Worm (Caenorhabditis elegans) whole organism, L3 larva: Measurements from ENCODE around the gene uvs-1.

Source experiments
- R02D3.7 ChIP-seq: fragments of 150-350 bp; optimal IDR thresholded peaks from 2 replicates; lab custom pipeline; 2014; ENCODE audit warnings: missing biosample characterization, missing genetic modification characterization
- ZK546.5 ChIP-seq: sonication (generic microtip); optimal IDR thresholded peaks from 2 replicates; lab custom pipeline; 2017; ENCODE audit warnings: missing biosample characterization, missing genetic modification characterization
- ceh-16 ChIP-seq: sonication (generic microtip); optimal IDR thresholded peaks from 2 replicates; lab custom pipeline; 2017; ENCODE audit warnings: missing biosample characterization, missing genetic modification characterization
- ceh-28 ChIP-seq: fragments of 150-350 bp; optimal IDR thresholded peaks from 2 replicates; lab custom pipeline; 2014; ENCODE audit warnings: missing biosample characterization, missing genetic modification reagents, missing genetic modification characterization
- ceh-82 ChIP-seq: fragments of 150-350 bp; optimal IDR thresholded peaks from 2 replicates; lab custom pipeline; 2014; ENCODE audit warnings: missing biosample characterization, missing genetic modification characterization
- ceh-9 ChIP-seq: sonication (generic microtip); optimal IDR thresholded peaks from 2 replicates; lab custom pipeline; 2018; ENCODE audit warnings: missing biosample characterization, missing genetic modification characterization
- daf-12 ChIP-seq: fragments of 150-350 bp; optimal IDR thresholded peaks from 2 replicates; lab custom pipeline; 2014; ENCODE audit warnings: missing biosample characterization, missing genetic modification reagents, missing genetic modification characterization
- egl-27 ChIP-seq: sonication (generic microtip); optimal IDR thresholded peaks from 4 replicates; lab custom pipeline; 2017; ENCODE audit warnings: missing biosample characterization, missing genetic modification reagents, missing genetic modification characterization
- elt-1 ChIP-seq: fragments of 150-350 bp; optimal IDR thresholded peaks from 2 replicates; lab custom pipeline; 2014; ENCODE audit warnings: missing biosample characterization, missing genetic modification characterization
- elt-2 ChIP-seq: sonication (generic microtip); optimal IDR thresholded peaks from 2 replicates; lab custom pipeline; 2016; ENCODE audit warnings: missing genetic modification reagents, mild to moderate bottlenecking, missing genetic modification characterization, missing compliant biosample characterization
- elt-3 ChIP-seq, 3 experiments: fragments of 150-350 bp in 1 of 3; sonication (generic microtip) in 2 of 3; optimal IDR thresholded peaks; 2 replicates in 2 of 3; 4 replicates in 1 of 3; lab custom pipeline; 2014 to 2017; ENCODE audit warnings: missing biosample characterization in 3 of 3, missing genetic modification characterization in 3 of 3
- eor-1 ChIP-seq, 2 experiments: fragments of 150-350 bp; optimal IDR thresholded peaks; 2 replicates each; lab custom pipeline; 2014 to 2018; ENCODE audit warnings: missing biosample characterization in 2 of 2, missing genetic modification characterization in 2 of 2
- fkh-10 ChIP-seq: sonication (generic microtip); optimal IDR thresholded peaks from 2 replicates; lab custom pipeline; 2017; ENCODE audit warnings: missing biosample characterization, missing genetic modification reagents, missing genetic modification characterization
- fkh-2 ChIP-seq: fragments of 150-350 bp; optimal IDR thresholded peaks from 2 replicates; lab custom pipeline; 2014; ENCODE audit warnings: missing biosample characterization, missing genetic modification reagents, missing genetic modification characterization
- fos-1 ChIP-seq: fragments of 150-350 bp; optimal IDR thresholded peaks from 2 replicates; lab custom pipeline; 2014; ENCODE audit warnings: missing biosample characterization, missing genetic modification characterization
- jun-1 ChIP-seq: fragments of 150-350 bp; optimal IDR thresholded peaks from 2 replicates; lab custom pipeline; 2014; ENCODE audit warnings: missing biosample characterization, missing genetic modification reagents, missing genetic modification characterization
- lin-15B ChIP-seq: fragments of 150-350 bp; optimal IDR thresholded peaks from 2 replicates; lab custom pipeline; 2014; ENCODE audit warnings: missing biosample characterization, missing genetic modification characterization
- lin-39 ChIP-seq: fragments of 150-350 bp; optimal IDR thresholded peaks from 2 replicates; lab custom pipeline; 2018; ENCODE audit warnings: missing biosample characterization, missing genetic modification reagents, missing genetic modification characterization
- lsy-12 ChIP-seq: sonication (generic microtip); optimal IDR thresholded peaks from 2 replicates; lab custom pipeline; 2016; ENCODE audit warnings: mild to moderate bottlenecking, missing genetic modification characterization, missing compliant biosample characterization
- mml-1 ChIP-seq: fragments of 150-350 bp; sonication (generic microtip); optimal IDR thresholded peaks from 3 replicates; lab custom pipeline; 2014; ENCODE audit warnings: missing biosample characterization, missing genetic modification characterization
- nhr-12 ChIP-seq: fragments of 150-350 bp; optimal IDR thresholded peaks from 2 replicates; lab custom pipeline; 2014; ENCODE audit warnings: missing biosample characterization, missing genetic modification characterization
- nhr-23 ChIP-seq: fragments of 150-350 bp; optimal IDR thresholded peaks from 2 replicates; lab custom pipeline; 2014; ENCODE audit warnings: missing biosample characterization, missing genetic modification reagents, missing genetic modification characterization
- nhr-237 ChIP-seq: fragments of 150-350 bp; optimal IDR thresholded peaks from 2 replicates; lab custom pipeline; 2014; ENCODE audit warnings: missing biosample characterization, missing genetic modification characterization
- nhr-25 ChIP-seq: sonication (generic microtip); optimal IDR thresholded peaks from 2 replicates; lab custom pipeline; 2017; ENCODE audit warnings: missing biosample characterization, missing genetic modification characterization
- nhr-28 ChIP-seq: fragments of 150-350 bp; optimal IDR thresholded peaks from 2 replicates; lab custom pipeline; 2014; ENCODE audit warnings: missing biosample characterization, missing genetic modification characterization
- nhr-67 ChIP-seq: fragments of 150-350 bp; optimal IDR thresholded peaks from 2 replicates; lab custom pipeline; 2014; ENCODE audit warnings: missing biosample characterization, missing genetic modification characterization
- nhr-76 ChIP-seq: fragments of 150-350 bp; sonication (generic microtip); optimal IDR thresholded peaks from 5 replicates; lab custom pipeline; 2014; ENCODE audit warnings: missing biosample characterization, missing genetic modification characterization
- nhr-77 ChIP-seq: fragments of 150-350 bp; optimal IDR thresholded peaks from 2 replicates; lab custom pipeline; 2014; ENCODE audit warnings: missing biosample characterization, missing genetic modification characterization
- pha-4 ChIP-seq: fragments of 150-350 bp; optimal IDR thresholded peaks from 2 replicates; lab custom pipeline; 2014; ENCODE audit warnings: missing biosample characterization, missing genetic modification reagents, missing genetic modification characterization
- unc-39 ChIP-seq: sonication (generic microtip); optimal IDR thresholded peaks from 4 replicates; lab custom pipeline; 2017; ENCODE audit warnings: missing biosample characterization, missing genetic modification characterization
- unc-62 ChIP-seq: fragments of 150-350 bp; sonication (generic microtip); optimal IDR thresholded peaks from 4 replicates; lab custom pipeline; 2014; ENCODE audit warnings: missing biosample characterization, missing genetic modification reagents, missing genetic modification characterization
- ztf-4 ChIP-seq: fragments of 150-350 bp; optimal IDR thresholded peaks from 2 replicates; lab custom pipeline; 2014; ENCODE audit warnings: missing biosample characterization, missing genetic modification characterization

uvs-1 gene

ce11 chrV:7842228-7842627, 38.2 kb upstream of the uvs-1 start, which contains the start of gene grd-8:
TSS of gene grd-8 (plus strand) at chrV:7842528.
- TF ChIP-seq ztf-4 (tag; lab: Kevin White, UChicago) = no peak
- TF ChIP-seq fos-1 (tag; lab: Kevin White, UChicago) = no peak
- no peak for TF ChIP-seq nhr-67 (tag; lab: Kevin White, UChicago)
- no peak for TF ChIP-seq unc-62
- no peak for TF ChIP-seq nhr-28 (tag; lab: Kevin White, UChicago)
- no peak for TF ChIP-seq nhr-25 (tag; lab: Kevin White, UChicago)
- no peak for TF ChIP-seq mml-1 (tag; lab: Kevin White, UChicago)
- TF ChIP-seq daf-12 (tag; lab: Kevin White, UChicago) = no peak
- no peak for TF ChIP-seq R02D3.7 (tag; lab: Kevin White, UChicago)
- TF ChIP-seq fkh-10 (GFP tag; lab: Kevin White, UChicago) = no peak
- TF ChIP-seq nhr-12 = no peak
- TF ChIP-seq ceh-82 (tag; lab: Kevin White, UChicago) = no peak

- TF ChIP-seq elt-1 (no peak), pha-4 (peak; percentile 78)
Measured at ce11 chrV:7839485-7839884, 35.5 kb upstream of the uvs-1 start, which contains the start of gene C37C3.12. TSS of gene C37C3.12 (minus strand) at chrV:7839585.

- TF ChIP-seq pha-4 = peak; percentile 50
- no peak for TF ChIP-seq elt-2
Measured at ce11 chrV:7837809-7838208, 33.8 kb upstream of the uvs-1 start, which contains the start of gene ttr-33. TSS of gene ttr-33 (minus strand) at chrV:7837909.

- no peak for TF ChIP-seq unc-39
- TF ChIP-seq ztf-4 (tag; lab: Kevin White, UChicago) = no peak
- TF ChIP-seq nhr-23 (tag; lab: Kevin White, UChicago) = peak; percentile 71
- peak in 2 of 3 experiments; percentile 29 to 50 for TF ChIP-seq elt-3 (tag; optimal IDR thresholded peaks at IDR 0.05; lab: Kevin White, UChicago)
- TF ChIP-seq, all 47 proteins: peak for 2
Measured at ce11 chrV:7836911-7837310, 32.9 kb upstream of the uvs-1 start, which contains the start of gene txt-5. TSS of gene txt-5 (minus strand) at chrV:7837134.

- TF ChIP-seq elt-1 (no peak), nhr-77 (tag; lab: Kevin White, UChicago) (no peak), daf-12 (tag; lab: Kevin White, UChicago) (no peak), elt-2 (no peak), jun-1 (tag; lab: Kevin White, UChicago) (no peak), ceh-16 (tag; lab: Kevin White, UChicago) (no peak), nhr-237 (no peak), ZK546.5 (tag; lab: Kevin White, UChicago) (no peak), nhr-28 (tag; lab: Kevin White, UChicago) (no peak), nhr-23 (tag; lab: Kevin White, UChicago) (no peak), eor-1 (tag; optimal IDR thresholded peaks at IDR 0.05; lab: Kevin White, UChicago) (no peak), egl-27 (tag; lab: Kevin White, UChicago) (no peak)
Measured at ce11 chrV:7830952-7831351, 26.9 kb upstream of the uvs-1 start.

- TF ChIP-seq jun-1 (tag; lab: Kevin White, UChicago) (no peak), nhr-77 (tag; lab: Kevin White, UChicago) (no peak), ceh-82 (tag; lab: Kevin White, UChicago) (no peak), ceh-28 (tag; lab: Kevin White, UChicago) (no peak), fkh-2 (tag; lab: Kevin White, UChicago) (no peak), eor-1 (tag; optimal IDR thresholded peaks at IDR 0.05; lab: Kevin White, UChicago) (no peak), nhr-12 (no peak), mml-1 (tag; lab: Kevin White, UChicago) (no peak), lsy-12 (tag; lab: Kevin White, UChicago) (no peak), R02D3.7 (tag; lab: Kevin White, UChicago) (no peak), ceh-9 (tag; lab: Kevin White, UChicago) (no peak), lin-15B (tag; lab: Kevin White, UChicago) (no peak), nhr-237 (no peak)
Measured at ce11 chrV:7826917-7827316, 22.9 kb upstream of the uvs-1 start, which contains the start of gene mig-6. TSS of gene mig-6 (plus strand) at chrV:7827217.

- TF ChIP-seq pha-4 = no peak
- no peak for TF ChIP-seq nhr-76 (tag; lab: Kevin White, UChicago)
- no peak for TF ChIP-seq lin-39 (tag; lab: Kevin White, UChicago)
- TF ChIP-seq nhr-12 = no peak
- TF ChIP-seq unc-39 = no peak
- TF ChIP-seq fkh-2 (tag; lab: Kevin White, UChicago) = no peak
- no peak for TF ChIP-seq nhr-237
- no peak for TF ChIP-seq mml-1 (tag; lab: Kevin White, UChicago)
- TF ChIP-seq egl-27 (tag; lab: Kevin White, UChicago) = no peak
Measured at ce11 chrV:7826362-7826761, 22.4 kb upstream of the uvs-1 start.
